Fruit fly (Drosophila melanogaster) whole organism, embryonic: ENCODE measurements around the gene Pdhb.

Experiments
- Adf1 ChIP-seq: fragments of 200-800 bp; sonication (Bioruptor generic); IDR thresholded peaks from 2 replicates; pipeline ENCODE4 v1.3.6; 2022; ENCODE audit warnings: missing biosample characterization, missing genetic modification characterization
- Atf-2 ChIP-seq: fragments of 200-800 bp; sonication (Bioruptor generic); optimal IDR thresholded peaks from 2 replicates; lab custom pipeline; 2016; ENCODE audit warnings: missing biosample characterization, missing genetic modification characterization
- Atf3 ChIP-seq: fragments of 200-800 bp; sonication (Bioruptor generic); optimal IDR thresholded peaks from 3 replicates; lab custom pipeline; 2016; ENCODE audit warnings: missing biosample characterization, missing genetic modification characterization
- Bteb2 ChIP-seq: fragments of 200-800 bp; sonication (Bioruptor generic); optimal IDR thresholded peaks from 2 replicates; lab custom pipeline; 2016; ENCODE audit warnings: missing biosample characterization, missing genetic modification characterization
- CG10321 ChIP-seq: fragments of 200-800 bp; sonication (Bioruptor generic); IDR thresholded peaks from 2 replicates; pipeline ENCODE4 v1.3.6; 2022; ENCODE audit warnings: missing biosample characterization, missing genetic modification characterization
- CG10366 ChIP-seq: fragments of 200-800 bp; sonication (Bioruptor generic); IDR thresholded peaks from 2 replicates; pipeline ENCODE4 v1.3.6; 2022; ENCODE audit warnings: missing biosample characterization, missing genetic modification characterization
- CG10979 ChIP-seq: fragments of 200-800 bp; sonication (Bioruptor generic); optimal IDR thresholded peaks from 2 replicates; lab custom pipeline; 2018; ENCODE audit warnings: missing biosample characterization, mild to moderate bottlenecking, missing genetic modification characterization, moderate library complexity
- CG11456 ChIP-seq: fragments of 200-800 bp; sonication (Bioruptor generic); IDR thresholded peaks from 3 replicates; pipeline ENCODE4 v1.3.6; 2022; ENCODE audit warnings: missing biosample characterization, missing genetic modification characterization
- CG1233 ChIP-seq: fragments of 200-800 bp; sonication (Bioruptor generic); optimal IDR thresholded peaks from 4 replicates; lab custom pipeline; 2018; ENCODE audit warnings: missing biosample characterization, mild to moderate bottlenecking, missing genetic modification characterization
- CG13775 ChIP-seq: fragments of 200-800 bp; sonication (Bioruptor generic); optimal IDR thresholded peaks from 3 replicates; lab custom pipeline; 2017; ENCODE audit warnings: missing biosample characterization, mild to moderate bottlenecking, missing genetic modification characterization
- CG16815 ChIP-seq: fragments of 200-800 bp; sonication (Bioruptor generic); optimal IDR thresholded peaks from 3 replicates; lab custom pipeline; 2017; ENCODE audit warnings: missing biosample characterization, mild to moderate bottlenecking, missing genetic modification characterization
- CG18011 ChIP-seq: fragments of 200-800 bp; sonication (Bioruptor generic); optimal IDR thresholded peaks from 2 replicates; lab custom pipeline; 2017; ENCODE audit warnings: missing biosample characterization, missing genetic modification characterization, mild to moderate bottlenecking, moderate library complexity, missing genotype
- CG2678 ChIP-seq: fragments of 200-800 bp; sonication (Bioruptor generic); optimal IDR thresholded peaks from 3 replicates; lab custom pipeline; 2019; ENCODE audit warnings: missing biosample characterization, mild to moderate bottlenecking, missing genetic modification characterization, moderate library complexity
- CG30403 ChIP-seq: fragments of 200-800 bp; sonication (Bioruptor generic); optimal IDR thresholded peaks from 3 replicates; lab custom pipeline; 2016; ENCODE audit warnings: missing biosample characterization, missing genetic modification characterization
- CG31441 ChIP-seq: fragments of 200-800 bp; sonication (Bioruptor generic); IDR thresholded peaks from 2 replicates; pipeline ENCODE4 v1.3.6; 2022; ENCODE audit warnings: missing biosample characterization, missing genetic modification characterization
- CG3281 ChIP-seq: fragments of 200-800 bp; sonication (Bioruptor generic); optimal IDR thresholded peaks from 3 replicates; lab custom pipeline; 2017; ENCODE audit warnings: missing biosample characterization, mild to moderate bottlenecking, missing genetic modification characterization
- CG3407 ChIP-seq: fragments of 200-800 bp; sonication (Bioruptor generic); optimal IDR thresholded peaks from 2 replicates; lab custom pipeline; 2018; ENCODE audit warnings: missing biosample characterization, mild to moderate bottlenecking, missing genetic modification characterization
- CG34224 ChIP-seq: fragments of 200-800 bp; sonication (Bioruptor generic); IDR thresholded peaks from 3 replicates; pipeline ENCODE4 v1.3.6; 2022; ENCODE audit warnings: missing biosample characterization, missing genetic modification characterization; ENCODE audit not compliant: partially characterized antibody
- CG3847 ChIP-seq: fragments of 200-800 bp; sonication (Bioruptor generic); IDR thresholded peaks from 2 replicates; pipeline ENCODE4 v1.3.6; 2022; ENCODE audit warnings: missing biosample characterization, missing genetic modification characterization
- CG4360 ChIP-seq: fragments of 200-800 bp; sonication (Bioruptor generic); IDR thresholded peaks from 2 replicates; pipeline ENCODE4 v1.3.6; 2022; ENCODE audit warnings: missing biosample characterization, missing genetic modification characterization
- CG6765 ChIP-seq: fragments of 200-800 bp; sonication (Bioruptor generic); optimal IDR thresholded peaks from 3 replicates; lab custom pipeline; 2017; ENCODE audit warnings: missing biosample characterization, mild to moderate bottlenecking, missing genetic modification characterization
- CG7839 ChIP-seq: fragments of 200-800 bp; sonication (Bioruptor generic); optimal IDR thresholded peaks from 3 replicates; lab custom pipeline; 2018; ENCODE audit warnings: missing biosample characterization, mild to moderate bottlenecking, missing genetic modification characterization, moderate library complexity
- CG7987 ChIP-seq: fragments of 200-800 bp; sonication (Bioruptor generic); optimal IDR thresholded peaks from 2 replicates; lab custom pipeline; 2018; ENCODE audit warnings: missing biosample characterization, mild to moderate bottlenecking, missing genetic modification characterization, moderate library complexity
- CG8281 ChIP-seq: fragments of 200-800 bp; sonication (Bioruptor generic); optimal IDR thresholded peaks from 2 replicates; lab custom pipeline; 2018; ENCODE audit warnings: missing biosample characterization, mild to moderate bottlenecking, missing genetic modification characterization, moderate library complexity
- CG8478 ChIP-seq: fragments of >200 bp; optimal IDR thresholded peaks from 2 replicates; lab custom pipeline; 2018
- Chrac-16 ChIP-seq: fragments of 200-800 bp; sonication (Bioruptor generic); optimal IDR thresholded peaks from 3 replicates; lab custom pipeline; 2016; ENCODE audit warnings: missing biosample characterization, missing genetic modification characterization
- Ets97D ChIP-seq: fragments of 200-800 bp; sonication (Bioruptor generic); optimal IDR thresholded peaks from 3 replicates; lab custom pipeline; 2016; ENCODE audit warnings: missing biosample characterization, missing genetic modification characterization
- HmgZ ChIP-seq: fragments of 200-800 bp; sonication (Bioruptor generic); optimal IDR thresholded peaks from 2 replicates; lab custom pipeline; 2018; ENCODE audit warnings: missing biosample characterization, mild to moderate bottlenecking, missing genetic modification characterization
- Lpt ChIP-seq: fragments of >200 bp; optimal IDR thresholded peaks from 2 replicates; lab custom pipeline; 2018; ENCODE audit warnings: missing biosample characterization, missing genetic modification characterization
- MESR4 ChIP-seq: fragments of 200-800 bp; sonication (Bioruptor generic); optimal IDR thresholded peaks from 2 replicates; lab custom pipeline; 2018; ENCODE audit warnings: missing biosample characterization, mild to moderate bottlenecking, missing genetic modification characterization, moderate library complexity
- NFAT ChIP-seq: fragments of 200-800 bp; sonication (Bioruptor generic); IDR thresholded peaks from 2 replicates; pipeline ENCODE4 v1.3.6; 2022; ENCODE audit warnings: missing biosample characterization, missing genetic modification characterization
- Optix ChIP-seq: fragments of 200-800 bp; sonication (Bioruptor generic); IDR thresholded peaks from 3 replicates; pipeline ENCODE4 v1.3.6; 2022; ENCODE audit warnings: missing biosample characterization, missing genetic modification characterization
- amos ChIP-seq: fragments of 200-800 bp; sonication (Bioruptor generic); IDR thresholded peaks from 2 replicates; pipeline ENCODE4 v1.3.6; 2022; ENCODE audit warnings: missing biosample characterization, missing genetic modification characterization; ENCODE audit not compliant: partially characterized antibody
- bowl ChIP-seq: fragments of 200-800 bp; sonication (Bioruptor generic); IDR thresholded peaks from 2 replicates; pipeline ENCODE4 v1.3.6; 2022; ENCODE audit warnings: missing biosample characterization, missing genetic modification characterization
- btn ChIP-seq: fragments of 200-800 bp; sonication (Bioruptor generic); optimal IDR thresholded peaks from 2 replicates; lab custom pipeline; 2016; ENCODE audit warnings: missing biosample characterization, missing genetic modification characterization
- chif ChIP-seq, 2 experiments: fragments of 200-800 bp; sonication (Bioruptor generic); optimal IDR thresholded peaks; 3 replicates each; lab custom pipeline; 2016; ENCODE audit warnings: missing biosample characterization in 2 of 2, missing genetic modification characterization in 2 of 2
- chinmo ChIP-seq: fragments of 200-800 bp; sonication (Bioruptor generic); IDR thresholded peaks from 4 replicates; pipeline ENCODE4 v1.3.6; 2022; ENCODE audit warnings: missing biosample characterization, missing genetic modification characterization; ENCODE audit not compliant: partially characterized antibody
- da ChIP-seq: fragments of 200-800 bp; sonication (Bioruptor generic); optimal IDR thresholded peaks from 2 replicates; lab custom pipeline; 2016; ENCODE audit warnings: missing biosample characterization, missing genetic modification characterization
- danr ChIP-seq: fragments of 200-800 bp; sonication (Bioruptor generic); IDR thresholded peaks from 2 replicates; pipeline ENCODE4 v1.3.6; 2022; ENCODE audit warnings: missing biosample characterization, missing genetic modification characterization
- fd96Cb ChIP-seq: fragments of 200-800 bp; sonication (Bioruptor generic); optimal IDR thresholded peaks from 2 replicates; lab custom pipeline; 2018; ENCODE audit warnings: missing biosample characterization, mild to moderate bottlenecking, missing genetic modification characterization, moderate library complexity
- hkb ChIP-seq, 2 experiments: fragments of 200-800 bp in 1 of 2; fragments of >200 bp in 1 of 2; sonication (Bioruptor generic) in 1 of 2; IDR thresholded peaks in 1 of 2; optimal IDR thresholded peaks in 1 of 2; 2 replicates each; pipeline versions ENCODE4 v1.3.6 to Lab custom; 2017 to 2022; ENCODE audit warnings: missing biosample characterization in 1 of 2, missing genetic modification characterization in 1 of 2
- hth ChIP-seq: fragments of >200 bp; optimal IDR thresholded peaks from 2 replicates; lab custom pipeline; 2017; ENCODE audit warnings: inconsistent platforms
- kah ChIP-seq: fragments of 200-800 bp; sonication (Bioruptor generic); optimal IDR thresholded peaks from 2 replicates; lab custom pipeline; 2018; ENCODE audit warnings: missing biosample characterization, mild to moderate bottlenecking, missing genetic modification characterization
- lmd ChIP-seq: fragments of 200-800 bp; sonication (Bioruptor generic); IDR thresholded peaks from 2 replicates; pipeline ENCODE4 v1.3.6; 2022; ENCODE audit warnings: missing biosample characterization, missing genetic modification characterization
- mam ChIP-seq: fragments of 200-800 bp; sonication (Bioruptor generic); optimal IDR thresholded peaks from 3 replicates; lab custom pipeline; 2016; ENCODE audit warnings: missing biosample characterization, missing genetic modification characterization
- pb ChIP-seq: fragments of 200-800 bp; sonication (Bioruptor generic); optimal IDR thresholded peaks from 3 replicates; lab custom pipeline; 2016; ENCODE audit warnings: missing biosample characterization, missing genetic modification characterization
- pfk ChIP-seq: fragments of 200-800 bp; sonication (Bioruptor generic); optimal IDR thresholded peaks from 2 replicates; lab custom pipeline; 2018; ENCODE audit warnings: missing biosample characterization, mild to moderate bottlenecking, missing genetic modification characterization, moderate library complexity
- psq ChIP-seq: fragments of 200-800 bp; sonication (Bioruptor generic); optimal IDR thresholded peaks from 2 replicates; lab custom pipeline; 2017; ENCODE audit warnings: missing biosample characterization, missing genetic modification characterization
- pzg ChIP-seq: fragments of 200-800 bp; sonication (Bioruptor generic); optimal IDR thresholded peaks from 3 replicates; lab custom pipeline; 2018; ENCODE audit warnings: missing biosample characterization, mild to moderate bottlenecking, missing genetic modification characterization, moderate library complexity
- sens ChIP-seq: fragments of 200-800 bp; sonication (Bioruptor generic); peaks from one replicate; lab custom pipeline; 2016; ENCODE audit warnings: missing biosample characterization, missing genetic modification characterization
- sna ChIP-seq: fragments of 200-800 bp; sonication (Bioruptor generic); IDR thresholded peaks from 2 replicates; pipeline ENCODE4 v1.3.6; 2022; ENCODE audit warnings: missing biosample characterization, missing genetic modification characterization; ENCODE audit not compliant: partially characterized antibody
- tll ChIP-seq, 2 experiments: fragments of 200-800 bp in 1 of 2; fragments of >200 bp in 1 of 2; sonication (Bioruptor generic) in 1 of 2; optimal IDR thresholded peaks; 2 replicates each; lab custom pipeline; 2017 to 2019; ENCODE audit warnings: missing biosample characterization in 2 of 2, missing genetic modification characterization in 2 of 2, mild to moderate bottlenecking in 1 of 2, moderate library complexity in 1 of 2

Pdhb gene

DNA sequence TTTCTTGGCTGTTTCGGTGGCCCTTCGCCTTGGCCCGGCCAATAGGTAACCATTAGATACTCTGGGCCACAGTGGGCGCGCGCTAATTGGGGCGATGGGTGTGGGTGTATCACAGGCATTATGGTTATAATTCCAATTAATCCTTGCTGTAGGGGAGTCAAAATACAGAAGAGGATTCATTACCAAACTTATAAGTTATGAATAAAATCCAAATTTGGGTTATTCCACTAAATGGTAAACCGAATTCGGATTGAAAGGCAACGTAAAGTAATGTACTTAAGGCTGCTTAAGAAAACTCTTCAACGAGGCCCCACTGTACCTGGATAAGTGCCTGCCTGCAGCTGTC lies 23.2 kb upstream of the Pdhb start (continued):
- TF ChIP-seq hkb (optimal IDR thresholded peaks at IDR 0.05; lab: Kevin White, UChicago) (no peak), hkb (GFP tag; IDR thresholded peaks at IDR 0.05; lab: Robert Waterston, UW) (peak; percentile 73; the same call in 1 of the 2 replicates), CG3847 (GFP tag; lab: Robert Waterston, UW) (no peak), CG13775 (GFP tag; lab: Kevin White, UChicago) (no peak), Optix (GFP tag; lab: Robert Waterston, UW) (no peak), CG7839 (peak; percentile 35), btn (no peak), MESR4 (GFP tag; lab: Kevin White, UChicago) (no peak), CG18011 (GFP tag; lab: Kevin White, UChicago) (no peak), Bteb2 (GFP tag; lab: Kevin White, UChicago) (no peak), chinmo (GFP tag; lab: Robert Waterston, UW) (no peak), CG10321 (GFP tag; lab: Robert Waterston, UW) (no peak), CG2678 (tag; lab: Kevin White, UChicago) (peak; percentile 75), CG8281 (tag; lab: Kevin White, UChicago) (no peak), danr (GFP tag; lab: Robert Waterston, UW) (0 out of 2 replicates have a peak, but pooled peaks have one; percentile 30), psq (GFP tag; lab: Kevin White, UChicago) (no peak), CG8478 (lab: Kevin White, UChicago) (no peak), NFAT (peak; percentile 28; the same call in 1 of the 2 replicates), mam (GFP tag; lab: Kevin White, UChicago) (no peak), pb (GFP tag; lab: Kevin White, UChicago) (peak; percentile 8), lmd (peak; percentile 73), kah (GFP tag; lab: Kevin White, UChicago) (no peak), bowl (no peak), Atf3 (GFP tag; lab: Kevin White, UChicago) (no peak), Adf1 (no peak), hth (lab: Kevin White, UChicago) (no peak), CG31441 (GFP tag; lab: Robert Waterston, UW) (peak; percentile 39; the same call in 1 of the 2 replicates), Chrac-16 (GFP tag; lab: Kevin White, UChicago) (no peak), CG1233 (GFP tag; lab: Kevin White, UChicago) (peak; percentile 40), sens (no peak), da (no peak), CG6765 (GFP tag; lab: Kevin White, UChicago) (no peak), chif (GFP tag; optimal IDR thresholded peaks at IDR 0.05; lab: Kevin White, UChicago) (peak in 1 of 2 experiments; percentile 41), sna (GFP tag; lab: Robert Waterston, UW) (no peak), CG3407 (GFP tag; lab: Kevin White, UChicago) (no peak), Lpt (GFP tag; lab: Kevin White, UChicago) (no peak), tll (GFP tag; optimal IDR thresholded peaks at IDR 0.05; lab: Kevin White, UChicago) (no peak), CG4360 (no peak), CG10979 (peak; percentile 43), CG30403 (GFP tag; lab: Kevin White, UChicago) (peak; percentile 20), Ets97D (no peak), CG16815 (no peak), CG10366 (GFP tag; lab: Robert Waterston, UW) (no peak), fd96Cb (tag; lab: Kevin White, UChicago) (peak; percentile 46), CG11456 (0 out of 3 replicates have a peak, but pooled peaks have one; percentile 41), pfk (GFP tag; lab: Kevin White, UChicago) (no peak), Atf-2 (GFP tag; lab: Kevin White, UChicago) (no peak), CG3281 (GFP tag; lab: Kevin White, UChicago) (peak; percentile 66), pzg (GFP tag; lab: Kevin White, UChicago) (no peak), amos (GFP tag; lab: Robert Waterston, UW) (no peak), CG7987 (GFP tag; lab: Kevin White, UChicago) (no peak), HmgZ (tag; lab: Kevin White, UChicago) (no peak), CG34224 (no peak)
